Worm (Caenorhabditis elegans) whole organism, L2 larva: ENCODE measurements around the gene ppm-1.G.

Source experiments
- C34F6.9 ChIP-seq: fragments of 150-350 bp; optimal IDR thresholded peaks from 2 replicates; lab custom pipeline; 2014; ENCODE audit warnings: missing biosample characterization, missing genetic modification characterization
- F13H6.1 ChIP-seq: sonication (generic microtip); optimal IDR thresholded peaks from 2 replicates; lab custom pipeline; 2016; ENCODE audit warnings: missing genetic modification characterization, missing compliant biosample characterization
- R02D3.7 ChIP-seq: fragments of 150-350 bp; optimal IDR thresholded peaks from 2 replicates; lab custom pipeline; 2014; ENCODE audit warnings: missing biosample characterization, missing genetic modification characterization
- ZK546.5 ChIP-seq: sonication (generic microtip); optimal IDR thresholded peaks from 2 replicates; lab custom pipeline; 2017; ENCODE audit warnings: missing biosample characterization, missing genetic modification characterization
- aly-2 ChIP-seq: fragments of 150-350 bp; optimal IDR thresholded peaks from 2 replicates; lab custom pipeline; 2014; ENCODE audit warnings: missing biosample characterization, missing genetic modification characterization
- ama-1 ChIP-seq: fragments of 150-350 bp; optimal IDR thresholded peaks from 2 replicates; lab custom pipeline; 2018; ENCODE audit warnings: inconsistent platforms
- dmd-4 ChIP-seq: sonication (generic microtip); optimal IDR thresholded peaks from 2 replicates; lab custom pipeline; 2017; ENCODE audit warnings: missing biosample characterization, missing genetic modification characterization
- egl-27 ChIP-seq: sonication (generic microtip); optimal IDR thresholded peaks from 3 replicates; lab custom pipeline; 2017; ENCODE audit warnings: missing biosample characterization, missing genetic modification reagents, missing genetic modification characterization
- elt-1 ChIP-seq: fragments of 150-350 bp; optimal IDR thresholded peaks from 2 replicates; lab custom pipeline; 2014; ENCODE audit warnings: missing biosample characterization, missing genetic modification characterization
- elt-3 ChIP-seq: sonication (generic microtip); optimal IDR thresholded peaks from 2 replicates; lab custom pipeline; 2017; ENCODE audit warnings: missing biosample characterization, missing genetic modification characterization
- fos-1 ChIP-seq: fragments of 150-350 bp; optimal IDR thresholded peaks from 2 replicates; lab custom pipeline; 2014; ENCODE audit warnings: missing biosample characterization, missing genetic modification characterization
- gmeb-1 ChIP-seq: fragments of 150-350 bp; optimal IDR thresholded peaks from 2 replicates; lab custom pipeline; 2014; ENCODE audit warnings: missing biosample characterization, missing genetic modification characterization
- lin-11 ChIP-seq: fragments of 150-350 bp; sonication (generic microtip); optimal IDR thresholded peaks from 2 replicates; lab custom pipeline; 2014; ENCODE audit warnings: missing biosample characterization, missing genetic modification characterization, inconsistent platforms, mixed read lengths
- lin-39 ChIP-seq: fragments of 150-350 bp; optimal IDR thresholded peaks from 2 replicates; lab custom pipeline; 2014; ENCODE audit warnings: missing biosample characterization, missing genetic modification reagents, missing genetic modification characterization
- lsy-2 ChIP-seq, 2 experiments: fragments of 150-350 bp in 1 of 2; sonication (generic microtip) in 1 of 2; optimal IDR thresholded peaks; 2 replicates each; lab custom pipeline; 2014 to 2017; ENCODE audit warnings: missing biosample characterization in 2 of 2, missing genetic modification characterization in 2 of 2
- mab-5 ChIP-seq: fragments of 150-350 bp; optimal IDR thresholded peaks from 2 replicates; lab custom pipeline; 2014; ENCODE audit warnings: missing biosample characterization, missing genetic modification characterization
- nhr-10 ChIP-seq: sonication (generic microtip); optimal IDR thresholded peaks from 2 replicates; lab custom pipeline; 2017; ENCODE audit warnings: missing biosample characterization, missing genetic modification characterization
- nhr-11 ChIP-seq: fragments of 150-350 bp; optimal IDR thresholded peaks from 2 replicates; lab custom pipeline; 2014; ENCODE audit warnings: missing biosample characterization, missing genetic modification characterization
- nhr-12 ChIP-seq: fragments of 150-350 bp; optimal IDR thresholded peaks from 2 replicates; lab custom pipeline; 2014; ENCODE audit warnings: missing biosample characterization, missing genetic modification characterization
- nhr-21 ChIP-seq: fragments of 150-350 bp; optimal IDR thresholded peaks from 2 replicates; lab custom pipeline; 2014; ENCODE audit warnings: missing biosample characterization, missing genetic modification characterization
- nhr-25 ChIP-seq: fragments of 150-350 bp; sonication (generic microtip); optimal IDR thresholded peaks from 3 replicates; lab custom pipeline; 2014; ENCODE audit warnings: missing biosample characterization, missing genetic modification characterization
- nhr-6 ChIP-seq: fragments of 150-350 bp; optimal IDR thresholded peaks from 2 replicates; lab custom pipeline; 2014; ENCODE audit warnings: missing biosample characterization, missing genetic modification characterization
- sem-4 ChIP-seq: fragments of 150-350 bp; optimal IDR thresholded peaks from 2 replicates; lab custom pipeline; 2014; ENCODE audit warnings: missing biosample characterization, missing genetic modification reagents, missing genetic modification characterization
- skn-1 ChIP-seq: sonication (generic microtip); optimal IDR thresholded peaks from 2 replicates; lab custom pipeline; 2017; ENCODE audit warnings: missing biosample characterization, missing genetic modification characterization
- sma-3 ChIP-seq: sonication (generic microtip); optimal IDR thresholded peaks from 2 replicates; lab custom pipeline; 2016; ENCODE audit warnings: missing genetic modification reagents, missing genetic modification characterization, missing compliant biosample characterization
- sma-9 ChIP-seq, 2 experiments: fragments of 150-350 bp in 1 of 2; sonication (generic microtip) in 1 of 2; optimal IDR thresholded peaks; 2 replicates each; lab custom pipeline; 2014 to 2016; ENCODE audit warnings: missing genetic modification characterization in 2 of 2, mild to moderate bottlenecking in 1 of 2, missing biosample characterization in 1 of 2, missing compliant biosample characterization in 1 of 2, missing genetic modification reagents in 1 of 2, moderate library complexity in 1 of 2
- snpc-4 ChIP-seq: fragments of 150-350 bp; optimal IDR thresholded peaks from 2 replicates; lab custom pipeline; 2014; ENCODE audit warnings: missing biosample characterization, missing genetic modification characterization
- unc-39 ChIP-seq: fragments of 150-350 bp; optimal IDR thresholded peaks from 2 replicates; lab custom pipeline; 2014; ENCODE audit warnings: missing biosample characterization, missing genetic modification characterization
- ztf-1 ChIP-seq: fragments of 200-800 bp; sonication (Bioruptor generic); conservative IDR thresholded peaks from 2 replicates; pipeline ENCODE4 v1.3.6; 2022; ENCODE audit warnings: missing genetic modification characterization, missing compliant biosample characterization
- ztf-4 ChIP-seq: fragments of 150-350 bp; optimal IDR thresholded peaks from 2 replicates; lab custom pipeline; 2014; ENCODE audit warnings: missing biosample characterization, missing genetic modification characterization

Gene ppm-1.G

DNA sequence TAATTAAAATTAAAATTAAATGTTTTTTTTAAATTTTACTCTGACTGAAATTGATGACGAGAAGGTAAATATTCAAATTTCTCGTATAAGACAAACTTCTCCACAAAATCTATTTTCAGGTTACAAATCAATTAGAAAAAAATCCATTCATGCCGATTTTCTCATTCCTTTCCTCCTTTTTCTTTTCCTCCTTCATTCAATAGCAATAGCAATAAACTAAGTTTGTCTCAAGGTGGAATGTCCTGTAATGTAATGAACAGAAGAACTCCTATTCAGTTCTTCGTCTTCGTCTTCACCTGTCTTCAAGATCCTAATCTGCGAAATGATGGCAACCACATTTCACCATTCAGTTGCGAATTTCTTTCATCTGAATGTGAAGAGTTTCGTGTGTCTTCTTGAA is 32.3 kb downstream of the ppm-1.G start, which contains the start of gene dac-1:
Gene dac-1, plus strand, starts transcription at position 301 of the 400 bp plus-strand sequence.
- no peak for TF ChIP-seq nhr-10 (tag; lab: Kevin White, UChicago)
- TF ChIP-seq, all 48 proteins: peak for 0

DNA sequence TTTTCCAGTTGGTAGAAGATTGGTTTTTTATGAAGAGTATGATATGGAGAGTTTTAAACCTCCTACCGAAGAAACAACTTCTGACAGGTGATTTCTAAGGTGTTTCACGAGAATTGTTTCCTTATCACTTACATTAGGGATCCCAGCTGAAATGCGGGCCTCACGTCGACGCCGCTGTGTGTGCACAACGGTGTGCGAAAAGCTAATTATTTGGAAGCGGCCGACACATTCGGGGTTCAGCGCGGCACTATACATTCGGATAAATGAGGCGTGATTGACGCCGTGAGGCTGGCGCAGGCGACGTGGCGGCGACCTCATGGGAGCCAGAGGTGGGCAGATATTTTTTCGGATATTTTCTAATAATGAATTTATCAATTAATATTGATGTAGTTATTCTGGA is 35.8 kb downstream of the ppm-1.G start:
- TF ChIP-seq dmd-4 (tag; lab: Kevin White, UChicago): no peak
- no peak for TF ChIP-seq nhr-11
- no peak for TF ChIP-seq R02D3.7 (tag; lab: Kevin White, UChicago)
- no peak for TF ChIP-seq F13H6.1 (tag; lab: Kevin White, UChicago)
- peak; percentile 69 for TF ChIP-seq snpc-4
- no peak for TF ChIP-seq nhr-25 (tag; lab: Kevin White, UChicago)
- no peak for TF ChIP-seq nhr-10 (tag; lab: Kevin White, UChicago)

DNA sequence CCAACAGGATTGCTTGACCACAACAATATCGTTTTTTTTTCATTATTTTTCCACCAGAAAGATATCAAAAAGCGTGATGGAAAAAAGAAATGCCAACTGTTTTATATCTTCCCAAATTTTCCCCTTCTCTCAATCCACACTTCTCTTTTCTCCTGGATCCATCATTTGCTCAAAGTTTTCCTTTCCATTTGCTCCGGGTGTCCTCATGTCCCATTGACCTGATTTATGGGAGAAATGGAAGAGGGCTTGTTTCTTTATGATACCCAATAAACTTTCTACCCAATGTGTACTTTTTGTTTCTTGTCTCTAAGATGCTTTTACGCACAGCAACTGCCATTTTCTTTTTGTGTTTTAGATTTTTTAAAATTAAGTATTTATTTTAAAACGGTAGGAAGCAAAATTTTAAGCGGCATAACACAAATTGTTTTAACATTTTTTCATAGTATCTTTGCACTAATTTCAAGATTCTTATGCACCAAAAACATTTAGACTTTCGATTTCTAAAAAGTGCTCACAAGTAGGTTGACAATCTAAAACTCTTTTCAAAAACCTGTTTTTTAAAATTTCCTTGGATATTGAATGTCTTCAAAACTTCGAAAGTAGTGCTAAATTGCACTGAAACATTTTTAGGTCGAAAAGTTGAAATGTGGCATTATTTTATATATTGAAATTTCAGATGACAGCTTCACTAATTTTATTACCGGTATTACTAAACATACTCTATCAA is 39.2 kb downstream of the ppm-1.G start, which contains the start of gene clec-149:
Gene clec-149, plus strand, starts transcription at position 677 of the 727 bp plus-strand sequence.
- TF ChIP-seq mab-5 (tag; lab: Kevin White, UChicago) (peak; percentile 33), sma-9 (GFP tag; optimal IDR thresholded peaks at IDR 0.05; lab: Kevin White, UChicago) (peak; percentile 13), sma-9 (tag; optimal IDR thresholded peaks at IDR 0.05; lab: Kevin White, UChicago) (no peak), ztf-1 (GFP tag; lab: Robert Waterston, UW) (no peak), sem-4 (tag; lab: Kevin White, UChicago) (no peak), lsy-2 (tag; optimal IDR thresholded peaks at IDR 0.05; lab: Kevin White, UChicago) (peak in 1 of 2 experiments; percentile 25), C34F6.9 (tag; lab: Kevin White, UChicago) (peak; percentile 22), nhr-6 (tag; lab: Kevin White, UChicago) (no peak), aly-2 (tag; lab: Kevin White, UChicago) (no peak)

ce11 chrIII:825256-825655 is 41.8 kb downstream of the ppm-1.G start:
- no peak for TF ChIP-seq nhr-21 (tag; lab: Kevin White, UChicago)
- TF ChIP-seq skn-1 (tag; lab: Kevin White, UChicago): no peak
- TF ChIP-seq nhr-25 (tag; lab: Kevin White, UChicago): no peak
- TF ChIP-seq ztf-4 (tag; lab: Kevin White, UChicago): no peak
- no peak for TF ChIP-seq dmd-4 (tag; lab: Kevin White, UChicago)
- TF ChIP-seq nhr-10 (tag; lab: Kevin White, UChicago): no peak
- no peak for TF ChIP-seq sma-3 (GFP tag; lab: Kevin White, UChicago)
- TF ChIP-seq ama-1 (lab: Kevin White, UChicago): no peak
- TF ChIP-seq nhr-6 (tag; lab: Kevin White, UChicago): no peak
- TF ChIP-seq elt-3 (tag; lab: Kevin White, UChicago): no peak
- no peak for TF ChIP-seq gmeb-1
- no peak for TF ChIP-seq mab-5 (tag; lab: Kevin White, UChicago)
- no peak for TF ChIP-seq elt-1 (tag; lab: Kevin White, UChicago)
- TF ChIP-seq snpc-4: no peak
- no peak for TF ChIP-seq nhr-12 (tag; lab: Kevin White, UChicago)
- no peak for TF ChIP-seq egl-27
- TF ChIP-seq unc-39 (tag; lab: Kevin White, UChicago): no peak
- TF ChIP-seq ZK546.5: no peak
- TF ChIP-seq, all 48 proteins: peak for 0

DNA sequence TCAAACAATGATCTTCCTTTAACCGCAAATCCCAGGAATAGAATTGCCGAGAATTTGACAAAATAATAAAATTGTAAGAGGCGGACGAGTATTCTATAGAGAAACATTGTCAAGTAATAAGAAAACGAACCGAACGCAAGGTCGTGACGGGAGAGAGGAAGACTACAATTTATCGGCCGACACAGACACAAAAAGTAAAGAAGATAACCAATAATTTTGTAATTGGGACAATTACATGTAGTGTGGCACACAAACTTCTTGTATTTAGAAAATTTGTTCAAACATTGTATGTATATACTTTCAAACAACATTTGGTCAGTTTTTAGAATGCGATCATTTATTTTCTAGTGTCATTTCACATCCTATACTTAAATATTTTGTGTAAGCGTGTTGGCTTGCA is 48.5 kb downstream of the ppm-1.G start, which contains the start of gene ceeh-1:
Gene ceeh-1, minus strand, starts transcription at position 317 of the 400 bp plus-strand sequence.
- peak; percentile 32 for TF ChIP-seq fos-1 (tag; lab: Kevin White, UChicago)
- TF ChIP-seq sma-3 (GFP tag; lab: Kevin White, UChicago): no peak
- no peak for TF ChIP-seq lin-39 (tag; lab: Kevin White, UChicago)
- TF ChIP-seq lin-11 (tag; lab: Kevin White, UChicago): no peak
- TF ChIP-seq elt-3 (tag; lab: Kevin White, UChicago): no peak
- TF ChIP-seq, all 48 proteins: peak for 1
